Fruit fly (Drosophila melanogaster) whole organism, embryonic: ENCODE measurements around the gene CG31050.

Source experiments
- CG10654 ChIP-seq: fragments of 200-800 bp; sonication (Bioruptor generic); optimal IDR thresholded peaks from 2 replicates; lab custom pipeline; 2016; ENCODE audit warnings: missing biosample characterization, missing genetic modification characterization
- CG11247 ChIP-seq: fragments of 200-800 bp; sonication (Bioruptor generic); IDR thresholded peaks from 2 replicates; pipeline ENCODE4 v1.3.6; 2022; ENCODE audit warnings: missing biosample characterization, missing genetic modification characterization
- CG7271 ChIP-seq: fragments of 200-800 bp; sonication (Bioruptor generic); optimal IDR thresholded peaks from 2 replicates; lab custom pipeline; 2018; ENCODE audit warnings: missing biosample characterization, mild to moderate bottlenecking, missing genetic modification characterization, moderate library complexity
- Chrac-16 ChIP-seq: fragments of 200-800 bp; sonication (Bioruptor generic); optimal IDR thresholded peaks from 3 replicates; lab custom pipeline; 2016; ENCODE audit warnings: missing biosample characterization, missing genetic modification characterization
- Hey ChIP-seq: fragments of 200-800 bp; sonication (Bioruptor generic); optimal IDR thresholded peaks from 3 replicates; lab custom pipeline; 2018; ENCODE audit warnings: missing biosample characterization, mild to moderate bottlenecking, missing genetic modification characterization
- Meics ChIP-seq: fragments of 200-800 bp; sonication (Bioruptor generic); optimal IDR thresholded peaks from 2 replicates; lab custom pipeline; 2017; ENCODE audit warnings: missing biosample characterization, mild to moderate bottlenecking, missing genetic modification characterization
- Stat92E ChIP-seq, 3 experiments: fragments of >200 bp in 2 of 3; fragments of 200-800 bp in 1 of 3; sonication (Bioruptor generic) in 1 of 3; optimal IDR thresholded peaks; 2 replicates each; lab custom pipeline; 2017 to 2019; ENCODE audit warnings: missing biosample characterization in 3 of 3, missing genetic modification characterization in 3 of 3, mild to moderate bottlenecking in 1 of 3, moderate library complexity in 1 of 3
- aop ChIP-seq: fragments of 200-800 bp; sonication (Bioruptor generic); IDR thresholded peaks from 2 replicates; pipeline ENCODE4 v1.3.6; 2022; ENCODE audit warnings: missing biosample characterization, missing genetic modification characterization
- cato ChIP-seq: fragments of 200-800 bp; sonication (Bioruptor generic); optimal IDR thresholded peaks from 2 replicates; lab custom pipeline; 2016; ENCODE audit warnings: missing biosample characterization, missing genetic modification characterization, borderline replicate concordance

DNA sequence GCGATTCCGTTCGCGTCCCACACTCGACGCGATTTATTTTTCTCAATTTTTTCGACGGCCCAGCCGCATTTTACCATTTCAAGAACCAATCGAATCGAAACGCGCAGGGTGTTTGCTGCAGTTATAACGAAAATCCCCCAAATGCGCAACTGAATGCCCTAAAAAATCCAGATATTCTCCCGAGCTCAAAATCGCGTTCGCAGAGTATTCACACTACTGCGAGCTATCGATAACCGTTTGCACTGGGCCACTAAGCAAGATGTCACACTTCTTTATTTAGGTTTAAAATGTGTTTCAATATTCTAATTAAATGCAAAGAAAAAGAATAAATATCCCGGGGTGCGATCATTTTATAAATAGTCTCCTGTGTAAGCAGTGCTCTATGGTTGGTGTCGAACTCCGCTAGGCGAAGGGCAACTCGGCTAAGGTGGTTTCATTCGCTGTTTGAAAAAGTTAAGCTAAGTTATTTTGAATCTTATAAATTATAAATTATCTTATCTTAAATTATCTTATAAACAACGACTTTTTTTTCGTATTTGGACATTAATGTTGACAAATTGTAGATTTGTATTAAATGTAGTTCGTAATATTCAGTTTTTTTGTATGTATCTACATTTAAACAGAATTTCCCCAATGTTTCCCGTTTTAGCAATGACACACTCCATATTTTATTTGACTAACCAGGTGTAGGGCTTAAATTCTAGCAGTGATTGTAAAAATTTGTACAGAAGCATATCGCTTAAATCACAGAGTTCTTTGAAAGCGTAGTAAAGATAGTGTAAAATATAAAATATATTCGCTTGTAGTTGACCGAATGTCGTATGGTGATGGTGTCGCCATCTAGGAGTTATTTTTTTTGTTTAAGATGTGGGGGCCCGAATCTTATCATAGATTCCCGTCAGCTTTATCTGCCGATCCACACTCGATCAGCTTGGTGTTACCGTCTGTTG, 15.0 kb downstream of the CG31050 start, which contains the start of gene CG10011:
- TF ChIP-seq cato (no peak), CG11247 (GFP tag; lab: Robert Waterston, UW) (no peak), Hey (no peak), Stat92E (GFP tag; optimal IDR thresholded peaks at IDR 0.05; lab: Kevin White, UChicago) (no peak), CG10654 (GFP tag; lab: Kevin White, UChicago) (no peak), Chrac-16 (GFP tag; lab: Kevin White, UChicago) (no peak), Meics (GFP tag; lab: Kevin White, UChicago) (no peak), aop (no peak), CG7271 (peak; percentile 6)
